Worm (Caenorhabditis elegans) whole organism, mixed stage, embryonic: ENCODE results near the gene nlp-3.

Experiments used
- M03D4.4 ChIP-seq: sonication (generic microtip); optimal IDR thresholded peaks from 2 replicates; lab custom pipeline; 2017; ENCODE audit warnings: mild to moderate bottlenecking, missing genetic modification characterization, missing compliant biosample characterization
- bed-3 ChIP-seq: fragments of 200-800 bp; sonication (Bioruptor generic); optimal IDR thresholded peaks from 3 replicates; lab custom pipeline; 2018; ENCODE audit warnings: mild to moderate bottlenecking, missing genetic modification characterization, moderate library complexity, missing compliant biosample characterization
- blmp-1 ChIP-seq: fragments of 150-350 bp; optimal IDR thresholded peaks from 2 replicates; lab custom pipeline; 2014; ENCODE audit warnings: missing biosample characterization, missing genetic modification characterization
- ceh-39 ChIP-seq: fragments of 150-350 bp; optimal IDR thresholded peaks from 2 replicates; lab custom pipeline; 2014; ENCODE audit warnings: missing biosample characterization, missing genetic modification characterization
- ceh-43 ChIP-seq: fragments of 200-800 bp; sonication (Bioruptor generic); optimal IDR thresholded peaks from 2 replicates; lab custom pipeline; 2018; ENCODE audit warnings: mild to moderate bottlenecking, missing genetic modification characterization, moderate library complexity, missing compliant biosample characterization
- ceh-83 ChIP-seq: fragments of 200-800 bp; sonication (Bioruptor generic); optimal IDR thresholded peaks from 2 replicates; lab custom pipeline; 2018; ENCODE audit warnings: mild to moderate bottlenecking, missing genetic modification characterization, missing compliant biosample characterization
- ces-1 ChIP-seq: fragments of 150-350 bp; optimal IDR thresholded peaks from 2 replicates; lab custom pipeline; 2014; ENCODE audit warnings: missing biosample characterization, missing genetic modification reagents, missing genetic modification characterization
- cnd-1 ChIP-seq: fragments of 200-800 bp; sonication (Bioruptor generic); optimal IDR thresholded peaks from 2 replicates; lab custom pipeline; 2018; ENCODE audit warnings: mild to moderate bottlenecking, missing genetic modification characterization, missing compliant biosample characterization
- drap-1 ChIP-seq: fragments of 200-800 bp; sonication (Bioruptor generic); optimal IDR thresholded peaks from 3 replicates; lab custom pipeline; 2018; ENCODE audit warnings: mild to moderate bottlenecking, missing genetic modification characterization, missing compliant biosample characterization
- elt-1 ChIP-seq: sonication (generic microtip); optimal IDR thresholded peaks from 2 replicates; lab custom pipeline; 2017; ENCODE audit warnings: missing genetic modification characterization, mild to moderate bottlenecking, missing compliant biosample characterization, antibody characterized with exemption, moderate library complexity, borderline replicate concordance; ENCODE audit not compliant: insufficient read depth
- elt-3 ChIP-seq: fragments of 150-350 bp; optimal IDR thresholded peaks from 2 replicates; lab custom pipeline; 2014; ENCODE audit warnings: missing biosample characterization, missing genetic modification characterization
- flh-1 ChIP-seq: fragments of 200-800 bp; sonication (Bioruptor generic); optimal IDR thresholded peaks from 2 replicates; lab custom pipeline; 2018; ENCODE audit warnings: mild to moderate bottlenecking, missing genetic modification characterization, moderate library complexity, missing compliant biosample characterization
- ham-2 ChIP-seq: fragments of 200-800 bp; sonication (Bioruptor generic); optimal IDR thresholded peaks from 2 replicates; lab custom pipeline; 2018; ENCODE audit warnings: mild to moderate bottlenecking, missing genetic modification characterization, missing compliant biosample characterization
- hlh-1 ChIP-seq: fragments of 150-350 bp; optimal IDR thresholded peaks from 2 replicates; lab custom pipeline; 2014; ENCODE audit warnings: missing biosample characterization, missing genetic modification reagents, missing genetic modification characterization
- lin-32 ChIP-seq: fragments of 200-800 bp; sonication (Bioruptor generic); optimal IDR thresholded peaks from 2 replicates; lab custom pipeline; 2018; ENCODE audit warnings: mild to moderate bottlenecking, missing genetic modification characterization, missing compliant biosample characterization
- lsy-2 ChIP-seq: fragments of 150-350 bp; optimal IDR thresholded peaks from 2 replicates; lab custom pipeline; 2014; ENCODE audit warnings: missing biosample characterization, missing genetic modification characterization
- mab-5 ChIP-seq: fragments of 150-350 bp; optimal IDR thresholded peaks from 2 replicates; lab custom pipeline; 2014; ENCODE audit warnings: missing biosample characterization, missing genetic modification characterization
- mep-1 ChIP-seq: fragments of 150-350 bp; optimal IDR thresholded peaks from 2 replicates; lab custom pipeline; 2017; ENCODE audit warnings: missing biosample characterization, missing genetic modification reagents, missing genetic modification characterization, inconsistent platforms
- mls-2 ChIP-seq: sonication (generic microtip); optimal IDR thresholded peaks from 2 replicates; lab custom pipeline; 2016; ENCODE audit warnings: mild to moderate bottlenecking, missing genetic modification characterization, moderate library complexity, missing compliant biosample characterization
- nhr-2 ChIP-seq: fragments of 150-350 bp; optimal IDR thresholded peaks from 2 replicates; lab custom pipeline; 2014; ENCODE audit warnings: missing biosample characterization, missing genetic modification characterization
- nhr-237 ChIP-seq: fragments of 150-350 bp; optimal IDR thresholded peaks from 2 replicates; lab custom pipeline; 2014; ENCODE audit warnings: missing biosample characterization, missing genetic modification characterization
- nhr-28 ChIP-seq: fragments of 150-350 bp; optimal IDR thresholded peaks from 2 replicates; lab custom pipeline; 2014; ENCODE audit warnings: missing biosample characterization, missing genetic modification characterization
- nhr-76 ChIP-seq: sonication (generic microtip); optimal IDR thresholded peaks from 2 replicates; lab custom pipeline; 2017; ENCODE audit warnings: missing biosample characterization, missing genetic modification characterization
- pha-4 ChIP-seq: fragments of 150-350 bp; optimal IDR thresholded peaks from 2 replicates; lab custom pipeline; 2018; ENCODE audit warnings: missing biosample characterization, missing genetic modification reagents, missing genetic modification characterization
- sem-2 ChIP-seq: fragments of 200-800 bp; sonication (Bioruptor generic); optimal IDR thresholded peaks from 2 replicates; lab custom pipeline; 2018; ENCODE audit warnings: mild to moderate bottlenecking, missing genetic modification characterization, missing compliant biosample characterization
- snpc-4 ChIP-seq: fragments of 150-350 bp; optimal IDR thresholded peaks from 2 replicates; lab custom pipeline; 2014; ENCODE audit warnings: missing biosample characterization, missing genetic modification characterization
- sptf-1 ChIP-seq: sonication (generic microtip); optimal IDR thresholded peaks from 2 replicates; lab custom pipeline; 2017; ENCODE audit warnings: mild to moderate bottlenecking, missing genetic modification characterization, moderate library complexity, missing compliant biosample characterization
- tbx-8 ChIP-seq: fragments of 200-800 bp; sonication (Bioruptor generic); optimal IDR thresholded peaks from 2 replicates; lab custom pipeline; 2018; ENCODE audit warnings: mild to moderate bottlenecking, missing genetic modification characterization, moderate library complexity, missing compliant biosample characterization
- unc-120 ChIP-seq: sonication (generic microtip); optimal IDR thresholded peaks from 2 replicates; lab custom pipeline; 2017; ENCODE audit warnings: missing genetic modification characterization, missing compliant biosample characterization; ENCODE audit not compliant: poor library complexity, severe bottlenecking
- unc-39 ChIP-seq: fragments of 150-350 bp; optimal IDR thresholded peaks from 2 replicates; lab custom pipeline; 2014; ENCODE audit warnings: missing biosample characterization, missing genetic modification characterization
- unc-62 ChIP-seq: fragments of 150-350 bp; optimal IDR thresholded peaks from 2 replicates; lab custom pipeline; 2014; ENCODE audit warnings: missing biosample characterization, missing genetic modification reagents, missing genetic modification characterization
- zip-8 ChIP-seq: fragments of 150-350 bp; optimal IDR thresholded peaks from 2 replicates; lab custom pipeline; 2014; ENCODE audit warnings: missing biosample characterization, missing genetic modification characterization

nlp-3 gene

DNA sequence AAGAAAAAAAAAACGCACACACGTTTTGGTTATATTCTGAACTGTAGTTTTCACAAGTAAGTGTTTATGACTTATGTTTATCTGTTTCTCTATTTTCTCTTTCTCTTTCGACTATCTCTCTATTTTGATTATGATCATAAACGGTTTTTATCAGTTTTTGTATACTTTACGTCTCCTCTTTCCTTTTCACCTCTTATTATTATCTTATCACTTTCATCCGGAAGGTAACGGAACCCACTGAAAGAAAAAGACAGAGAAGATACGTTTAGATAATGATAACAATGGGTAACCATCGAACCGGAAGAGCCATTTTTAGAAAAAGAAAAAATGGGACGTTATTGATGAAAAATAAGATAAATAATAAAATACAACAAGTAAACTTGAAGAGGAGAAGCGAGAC is 12.6 kb downstream of the nlp-3 start:
- TF ChIP-seq pha-4 (tag; lab: Kevin White, UChicago) (no peak), tbx-8 (GFP tag; lab: Kevin White, UChicago) (no peak), blmp-1 (peak; percentile 17), ceh-83 (GFP tag; lab: Kevin White, UChicago) (no peak), elt-3 (tag; lab: Kevin White, UChicago) (peak; percentile 57), drap-1 (no peak), hlh-1 (tag; lab: Kevin White, UChicago) (no peak)

DNA sequence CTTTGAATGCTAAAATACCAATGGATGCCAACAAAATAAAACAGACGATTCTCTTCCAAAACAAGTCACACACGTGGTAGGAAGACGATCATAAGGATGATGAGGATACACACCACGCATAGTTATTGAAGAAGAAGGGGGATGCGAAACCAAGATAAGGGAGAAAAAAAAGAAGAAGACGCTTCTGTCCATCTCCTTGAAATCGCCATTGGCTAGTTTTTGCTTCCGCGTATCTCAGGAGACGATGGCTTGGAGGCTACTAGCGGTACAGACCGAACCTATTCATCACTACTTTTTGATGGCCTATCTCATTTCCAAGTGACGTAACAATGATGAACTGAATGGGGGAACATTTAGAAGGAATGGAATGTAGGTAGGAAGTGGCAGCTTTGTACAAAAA is 13.9 kb downstream of the nlp-3 start:
- TF ChIP-seq zip-8 (peak; percentile 2), ham-2 (peak; percentile 49), tbx-8 (GFP tag; lab: Kevin White, UChicago) (no peak), elt-1 (tag; lab: Kevin White, UChicago) (peak; percentile 5), ces-1 (GFP tag; lab: Kevin White, UChicago) (no peak)

DNA sequence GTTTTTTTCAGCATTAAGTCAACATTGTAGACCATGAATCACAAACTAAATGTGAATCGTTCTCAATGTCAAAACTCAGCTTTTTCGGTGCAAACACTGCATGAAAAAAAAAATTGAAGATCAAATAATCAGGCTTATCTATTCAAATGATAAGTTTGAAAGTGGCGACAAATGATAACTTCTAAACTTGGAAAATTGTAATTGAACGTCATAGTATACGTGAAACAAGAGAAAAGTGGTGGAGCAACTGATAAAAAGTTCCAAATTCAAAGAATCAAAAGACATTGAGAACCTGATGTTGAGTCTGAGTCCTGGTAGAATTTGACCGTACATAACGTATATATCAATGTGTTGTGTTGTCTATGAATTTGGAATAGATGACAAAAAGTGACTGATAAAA is 15.1 kb downstream of the nlp-3 start:
- TF ChIP-seq lsy-2 (tag; lab: Kevin White, UChicago) (no peak), sptf-1 (tag; lab: Kevin White, UChicago) (no peak), ham-2 (no peak), nhr-76 (tag; lab: Kevin White, UChicago) (no peak), snpc-4 (no peak), unc-39 (no peak), blmp-1 (no peak), nhr-2 (tag; lab: Kevin White, UChicago) (no peak), ceh-39 (no peak)

DNA sequence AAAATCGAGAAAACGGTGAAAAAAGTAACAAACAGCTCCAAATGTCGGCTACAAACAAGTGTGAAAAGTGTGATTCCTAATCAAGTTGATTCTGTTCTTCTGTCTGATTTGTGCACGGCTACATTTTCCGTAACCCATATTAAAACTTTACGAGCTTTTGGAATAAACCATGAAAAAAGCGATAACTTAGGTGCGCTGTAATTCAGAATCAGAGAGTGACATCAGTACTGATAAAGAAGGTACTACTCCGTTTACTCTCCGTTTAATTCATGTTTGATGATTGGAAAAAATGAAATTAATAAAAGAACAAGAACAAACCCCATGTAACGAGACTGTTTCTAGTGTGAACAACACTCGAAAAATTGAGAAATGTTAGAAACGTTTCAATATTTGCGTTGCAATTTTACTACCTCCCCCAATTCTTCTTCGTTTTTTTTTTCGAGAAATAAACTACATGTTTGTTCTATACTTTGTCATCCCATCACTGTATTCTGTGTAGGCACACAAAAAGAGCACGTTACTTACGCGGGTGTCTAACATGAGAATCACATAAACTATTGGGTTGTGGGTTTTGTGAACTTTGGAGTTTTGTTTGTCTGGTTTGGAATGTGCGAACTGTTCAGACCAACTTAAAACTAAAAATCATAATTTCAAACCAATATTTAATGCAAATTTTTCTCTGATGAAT is 15.8 kb downstream of the nlp-3 start:
- TF ChIP-seq zip-8 (no peak), nhr-28 (tag; lab: Kevin White, UChicago) (no peak)
- TF ChIP-seq, all 35 proteins: peak for 0

DNA sequence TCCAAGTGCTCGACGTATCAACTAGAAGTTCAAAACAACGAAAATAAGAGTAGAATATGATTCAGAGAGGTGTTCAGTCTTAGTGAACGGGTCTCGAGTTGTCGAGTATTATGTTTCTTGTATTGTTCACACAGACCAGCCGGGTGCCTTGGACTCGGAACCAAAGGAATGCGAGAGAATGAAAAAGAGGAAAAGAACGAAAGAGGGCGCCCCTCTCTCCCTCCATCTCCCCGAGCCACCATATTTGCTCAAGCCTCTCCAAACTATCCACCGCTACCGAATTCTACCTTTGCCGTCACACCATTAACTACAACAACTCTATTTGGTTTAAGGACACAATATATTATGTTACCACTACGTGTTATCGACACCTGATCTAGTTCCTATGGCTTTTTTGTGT is 16.5 kb downstream of the nlp-3 start:
- TF ChIP-seq flh-1 (GFP tag; lab: Kevin White, UChicago) (no peak), mep-1 (no peak), lsy-2 (tag; lab: Kevin White, UChicago) (no peak), sptf-1 (tag; lab: Kevin White, UChicago) (no peak), nhr-2 (tag; lab: Kevin White, UChicago) (no peak), nhr-28 (tag; lab: Kevin White, UChicago) (no peak), sem-2 (no peak), unc-39 (no peak), cnd-1 (tag; lab: Kevin White, UChicago) (no peak), ham-2 (no peak), zip-8 (no peak), ceh-39 (no peak), unc-62 (GFP tag; lab: Kevin White, UChicago) (no peak), nhr-237 (tag; lab: Kevin White, UChicago) (no peak), ceh-43 (no peak), bed-3 (GFP tag; lab: Kevin White, UChicago) (no peak), mls-2 (no peak)

DNA sequence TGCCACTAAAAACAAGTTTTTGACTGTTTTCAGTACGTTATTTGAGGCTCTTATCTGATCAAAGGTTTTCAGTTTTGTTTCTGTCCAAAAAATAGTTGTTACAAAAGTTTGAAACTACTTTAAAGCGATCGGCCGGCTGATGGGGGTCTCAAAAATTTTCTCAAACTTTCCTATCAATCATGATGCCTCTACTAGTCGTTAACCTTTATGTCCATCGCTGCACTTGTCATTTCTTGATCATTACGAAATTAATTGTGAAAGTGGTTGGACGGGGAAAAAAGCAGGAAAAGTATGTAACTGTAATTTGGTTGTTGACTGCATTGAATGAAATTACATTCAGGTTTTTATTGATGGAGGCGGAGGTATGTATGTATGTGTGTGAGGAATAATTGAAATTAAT is 18.4 kb downstream of the nlp-3 start:
- TF ChIP-seq ham-2 (no peak), bed-3 (GFP tag; lab: Kevin White, UChicago) (no peak), mab-5 (tag; lab: Kevin White, UChicago) (no peak), hlh-1 (tag; lab: Kevin White, UChicago) (no peak)

DNA sequence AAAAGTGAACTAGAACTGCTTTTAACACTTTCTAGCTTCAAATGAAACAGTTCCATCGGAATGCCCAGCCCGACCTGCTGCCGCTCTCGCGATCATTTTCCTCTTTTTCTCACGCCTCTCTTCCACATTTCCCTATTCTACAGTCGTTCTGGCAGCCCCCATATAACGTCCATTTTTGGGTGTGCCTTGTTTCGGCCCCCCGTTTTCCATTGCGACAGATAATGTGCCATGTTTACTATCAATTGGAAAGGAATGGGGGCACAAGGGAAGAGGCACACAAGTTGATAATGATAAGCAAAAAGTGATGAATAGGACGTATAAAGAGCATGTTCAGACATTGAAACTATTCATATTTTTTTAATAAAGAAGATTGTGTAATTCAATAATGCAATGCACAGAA is 19.2 kb downstream of the nlp-3 start:
- TF ChIP-seq ceh-39 (no peak), tbx-8 (GFP tag; lab: Kevin White, UChicago) (no peak), nhr-2 (tag; lab: Kevin White, UChicago) (no peak), nhr-28 (tag; lab: Kevin White, UChicago) (no peak), zip-8 (no peak), M03D4.4 (no peak), unc-120 (tag; lab: Kevin White, UChicago) (no peak), elt-3 (tag; lab: Kevin White, UChicago) (no peak), unc-62 (GFP tag; lab: Kevin White, UChicago) (no peak), sptf-1 (tag; lab: Kevin White, UChicago) (no peak), cnd-1 (tag; lab: Kevin White, UChicago) (no peak), mls-2 (no peak), lin-32 (GFP tag; lab: Kevin White, UChicago) (no peak), pha-4 (tag; lab: Kevin White, UChicago) (no peak), hlh-1 (tag; lab: Kevin White, UChicago) (no peak), nhr-237 (tag; lab: Kevin White, UChicago) (no peak)
